Worm (Caenorhabditis elegans): Measurements from ENCODE around the gene T26A5.8.

DNA sequence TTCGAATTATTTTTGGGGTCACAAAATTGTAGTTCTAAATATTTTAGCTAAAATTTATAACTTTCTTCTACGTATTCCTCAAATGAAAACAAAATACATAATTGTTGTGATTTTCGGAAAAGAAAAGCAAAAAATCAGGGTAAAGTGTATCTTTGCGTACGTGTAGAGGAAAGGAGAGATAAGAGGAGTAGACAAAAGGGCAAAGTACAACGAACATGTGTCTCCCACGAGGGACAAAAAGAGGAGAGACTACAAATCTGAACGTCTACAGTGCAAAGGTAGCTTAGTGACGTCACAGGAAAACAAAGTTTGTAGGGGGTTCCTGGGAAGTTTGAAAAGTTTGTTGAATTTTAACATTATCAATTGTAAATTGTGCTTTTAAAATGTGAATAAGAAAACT lies 15.1 kb downstream of the T26A5.8 start:
- TF ChIP-seq T23F11.4 (GFP tag; optimal IDR thresholded peaks at IDR 0.05) (no peak), ama-1 (optimal IDR thresholded peaks at IDR 0.05) (no peak), pha-4 (tag; optimal IDR thresholded peaks at IDR 0.05) (no peak), K02D7.2 (tag; optimal IDR thresholded peaks at IDR 0.05) (no peak), C08G9.2 (tag; optimal IDR thresholded peaks at IDR 0.05) (no peak), ceh-31 (tag; optimal IDR thresholded peaks at IDR 0.05) (no peak), zip-5 (tag; optimal IDR thresholded peaks at IDR 0.05) (no peak), ceh-45 (GFP tag; IDR thresholded peaks at IDR 0.05) (no peak), C38D4.7 (GFP tag; optimal IDR thresholded peaks at IDR 0.05) (no peak), ceh-9 (tag; optimal IDR thresholded peaks at IDR 0.05) (no peak), mec-3 (tag; optimal IDR thresholded peaks at IDR 0.05; ENCODE audit: borderline replicate concordance) (no peak)
